Worm (Caenorhabditis elegans): Measurements from ENCODE around the gene pept-1.

DNA sequence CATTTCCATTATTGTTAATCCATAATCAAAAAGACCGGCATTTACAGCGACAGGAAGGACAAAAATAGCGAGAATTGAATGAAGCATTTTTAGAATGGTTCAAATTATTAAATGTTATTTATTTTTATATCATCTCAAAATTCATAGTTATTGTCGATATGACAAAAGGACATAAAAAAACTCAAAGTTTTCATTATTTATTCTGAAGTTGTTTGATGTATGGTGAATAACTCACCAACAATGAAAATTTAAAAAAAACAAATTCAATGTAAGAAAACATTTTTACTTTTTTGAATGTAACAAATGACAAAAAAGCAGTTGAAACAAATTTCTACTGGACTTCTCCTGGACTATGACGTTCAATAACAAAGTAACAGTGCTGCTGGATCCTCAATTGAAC is 16.2 kb upstream of the pept-1 start, which contains the start of gene K10C2.14:
- TF ChIP-seq unc-39 (tag; optimal IDR thresholded peaks at IDR 0.05) (no peak), zag-1 (tag; optimal IDR thresholded peaks at IDR 0.05) (no peak), tbx-2 (tag; optimal IDR thresholded peaks at IDR 0.05) (no peak), ztf-11 (tag; optimal IDR thresholded peaks at IDR 0.05) (no peak), elt-3 (tag; optimal IDR thresholded peaks at IDR 0.05) (no peak), jun-1 (tag; optimal IDR thresholded peaks at IDR 0.05) (no peak), sea-2 (GFP tag; optimal IDR thresholded peaks at IDR 0.05) (no peak), ZK546.5 (tag; optimal IDR thresholded peaks at IDR 0.05) (no peak), nhr-23 (tag; optimal IDR thresholded peaks at IDR 0.05) (no peak), ceh-9 (tag; optimal IDR thresholded peaks at IDR 0.05) (no peak), ztf-4 (tag; optimal IDR thresholded peaks at IDR 0.05) (no peak), snpc-4 (tag; optimal IDR thresholded peaks at IDR 0.05) (no peak), ceh-16 (tag; optimal IDR thresholded peaks at IDR 0.05) (no peak), pqm-1 (tag; optimal IDR thresholded peaks at IDR 0.05) (no peak)

All from whole organism, L3 larva.